Worm (Caenorhabditis elegans) whole organism, mixed stage, embryonic: ENCODE data around the gene F22E5.23.

Source experiments
- ceh-83 ChIP-seq: fragments of 200-800 bp; sonication (Bioruptor generic); optimal IDR thresholded peaks from 2 replicates; lab custom pipeline; 2018; ENCODE audit warnings: mild to moderate bottlenecking, missing genetic modification characterization, missing compliant biosample characterization
- ces-1 ChIP-seq: fragments of 150-350 bp; optimal IDR thresholded peaks from 2 replicates; lab custom pipeline; 2014; ENCODE audit warnings: missing biosample characterization, missing genetic modification reagents, missing genetic modification characterization
- elt-3 ChIP-seq: fragments of 150-350 bp; optimal IDR thresholded peaks from 2 replicates; lab custom pipeline; 2014; ENCODE audit warnings: missing biosample characterization, missing genetic modification characterization
- lsy-2 ChIP-seq: fragments of 150-350 bp; optimal IDR thresholded peaks from 2 replicates; lab custom pipeline; 2014; ENCODE audit warnings: missing biosample characterization, missing genetic modification characterization
- mep-1 ChIP-seq: fragments of 150-350 bp; optimal IDR thresholded peaks from 2 replicates; lab custom pipeline; 2017; ENCODE audit warnings: missing biosample characterization, missing genetic modification reagents, missing genetic modification characterization, inconsistent platforms
- nhr-12 ChIP-seq: fragments of 150-350 bp; optimal IDR thresholded peaks from 2 replicates; lab custom pipeline; 2014; ENCODE audit warnings: missing biosample characterization, missing genetic modification characterization
- nhr-237 ChIP-seq: fragments of 150-350 bp; optimal IDR thresholded peaks from 2 replicates; lab custom pipeline; 2014; ENCODE audit warnings: missing biosample characterization, missing genetic modification characterization
- pha-4 ChIP-seq: fragments of 150-350 bp; optimal IDR thresholded peaks from 2 replicates; lab custom pipeline; 2018; ENCODE audit warnings: missing biosample characterization, missing genetic modification reagents, missing genetic modification characterization
- snpc-4 ChIP-seq: fragments of 150-350 bp; optimal IDR thresholded peaks from 2 replicates; lab custom pipeline; 2014; ENCODE audit warnings: missing biosample characterization, missing genetic modification characterization
- unc-62 ChIP-seq: fragments of 150-350 bp; optimal IDR thresholded peaks from 2 replicates; lab custom pipeline; 2014; ENCODE audit warnings: missing biosample characterization, missing genetic modification reagents, missing genetic modification characterization

DNA sequence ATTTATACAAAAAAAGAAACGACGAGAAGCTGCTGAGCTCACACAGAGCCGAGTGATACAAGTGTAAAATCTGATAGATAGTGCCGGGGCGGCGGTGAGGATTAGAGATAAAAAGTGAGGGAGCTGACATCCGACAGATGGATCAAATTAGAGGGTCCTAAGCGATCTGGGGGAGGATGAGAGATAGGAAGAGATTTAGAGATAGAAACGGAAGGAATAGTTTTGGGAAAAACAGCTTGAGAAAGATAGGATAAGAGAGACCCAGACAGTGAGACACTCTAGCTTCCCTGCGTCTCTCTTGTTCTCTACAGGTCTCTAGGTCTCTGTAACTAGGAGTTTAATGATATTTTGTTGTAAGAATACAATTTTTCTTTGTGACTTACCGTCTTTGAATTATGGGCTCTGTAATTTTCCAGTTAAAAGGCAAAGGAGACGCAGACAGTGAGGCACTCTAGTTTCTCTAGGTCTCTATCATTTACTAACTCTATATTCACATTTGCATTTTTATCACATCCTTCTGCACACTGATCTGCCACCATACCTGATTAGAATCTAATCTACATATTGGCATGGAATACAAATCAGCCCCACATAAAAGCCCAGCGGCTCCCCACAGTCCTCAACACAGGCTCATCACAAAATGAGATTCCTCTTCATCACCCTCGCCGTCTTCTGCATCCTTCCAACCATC is 46.0 kb downstream of the F22E5.23 start, which contains the start of the genes sup-9 and nspf-1:
- TF ChIP-seq snpc-4 (no peak), elt-3 (tag; lab: Kevin White, UChicago) (no peak), pha-4 (no peak), nhr-237 (no peak), mep-1 (tag; lab: Kevin White, UChicago) (no peak), lsy-2 (tag; lab: Kevin White, UChicago) (no peak), ces-1 (GFP tag; lab: Kevin White, UChicago) (peak; percentile 15), ceh-83 (GFP tag; lab: Kevin White, UChicago) (no peak), unc-62 (GFP tag; lab: Kevin White, UChicago) (peak; percentile 65), nhr-12 (tag; lab: Kevin White, UChicago) (no peak)
